Worm (Caenorhabditis elegans): ENCODE measurements around the gene F26F4.9.

Gene F26F4.9

ce11 chrIII:4866762-4867161 is 45.6 kb downstream of the F26F4.9 start, which contains the start of gene C35D10.17:
TSS of gene C35D10.17 (plus strand) at chrIII:4867062.
- no peak for TF ChIP-seq lsy-2 (tag; optimal IDR thresholded peaks at IDR 0.05)
- TF ChIP-seq ceh-43 (GFP tag; optimal IDR thresholded peaks at IDR 0.05), result no peak
- TF ChIP-seq flh-1 (GFP tag; optimal IDR thresholded peaks at IDR 0.05), result no peak
- no peak for TF ChIP-seq M03D4.4 (tag; optimal IDR thresholded peaks at IDR 0.05)
- no peak for TF ChIP-seq mls-2 (tag; optimal IDR thresholded peaks at IDR 0.05)
- TF ChIP-seq ceh-83 (GFP tag; optimal IDR thresholded peaks at IDR 0.05), result no peak
- TF ChIP-seq elt-3 (tag; optimal IDR thresholded peaks at IDR 0.05), result no peak
- TF ChIP-seq snpc-4 (tag; optimal IDR thresholded peaks at IDR 0.05), result no peak
- TF ChIP-seq sptf-1 (tag; optimal IDR thresholded peaks at IDR 0.05), result no peak
- TF ChIP-seq sem-2 (GFP tag; optimal IDR thresholded peaks at IDR 0.05), result no peak
- no peak for TF ChIP-seq lin-32 (GFP tag; optimal IDR thresholded peaks at IDR 0.05)
- no peak for TF ChIP-seq nhr-76 (tag; optimal IDR thresholded peaks at IDR 0.05)
- no peak for TF ChIP-seq elt-1 (tag; optimal IDR thresholded peaks at IDR 0.05; ENCODE audit: borderline replicate concordance, insufficient read depth)
- TF ChIP-seq nhr-2 (tag; optimal IDR thresholded peaks at IDR 0.05), result no peak
- TF ChIP-seq ces-1 (GFP tag; optimal IDR thresholded peaks at IDR 0.05), result no peak
- no peak for TF ChIP-seq unc-39 (tag; optimal IDR thresholded peaks at IDR 0.05)
- no peak for TF ChIP-seq nhr-12 (tag; optimal IDR thresholded peaks at IDR 0.05)
- no peak for TF ChIP-seq blmp-1 (tag; optimal IDR thresholded peaks at IDR 0.05)
- TF ChIP-seq ham-2 (GFP tag; optimal IDR thresholded peaks at IDR 0.05), result no peak

- TF ChIP-seq ztf-11 (tag; optimal IDR thresholded peaks at IDR 0.05), result no peak
- no peak for TF ChIP-seq ceh-83 (GFP tag; optimal IDR thresholded peaks at IDR 0.05)
- no peak for TF ChIP-seq nhr-2 (tag; optimal IDR thresholded peaks at IDR 0.05)
Measured at ce11 chrIII:4863127-4863526, 49.2 kb downstream of the F26F4.9 start, which contains the start of gene coq-8. TSS of gene coq-8 (plus strand) at chrIII:4863427.

ce11 chrIII:4861744-4862401 is 50.4 kb downstream of the F26F4.9 start, which contains the start of the genes C35D10.10 and C35D10.5:
TSS of gene C35D10.10 (minus strand) at chrIII:4861794.
TSS of gene C35D10.5 (plus strand) at chrIII:4862351.
- TF ChIP-seq nhr-12 (tag; optimal IDR thresholded peaks at IDR 0.05) (no peak), cnd-1 (tag; optimal IDR thresholded peaks at IDR 0.05) (no peak), lin-32 (GFP tag; optimal IDR thresholded peaks at IDR 0.05) (no peak), nhr-76 (tag; optimal IDR thresholded peaks at IDR 0.05) (no peak), lin-13 (tag; optimal IDR thresholded peaks at IDR 0.05) (no peak), snpc-4 (tag; optimal IDR thresholded peaks at IDR 0.05) (no peak), blmp-1 (tag; optimal IDR thresholded peaks at IDR 0.05) (no peak), flh-1 (GFP tag; optimal IDR thresholded peaks at IDR 0.05) (no peak), nhr-28 (tag; optimal IDR thresholded peaks at IDR 0.05) (no peak), ceh-83 (GFP tag; optimal IDR thresholded peaks at IDR 0.05) (no peak), elt-1 (tag; optimal IDR thresholded peaks at IDR 0.05; ENCODE audit: borderline replicate concordance, insufficient read depth) (no peak), unc-62 (GFP tag; optimal IDR thresholded peaks at IDR 0.05) (no peak), ham-2 (GFP tag; optimal IDR thresholded peaks at IDR 0.05) (no peak), ces-1 (GFP tag; optimal IDR thresholded peaks at IDR 0.05) (no peak), mab-5 (tag; optimal IDR thresholded peaks at IDR 0.05) (no peak), mep-1 (tag; optimal IDR thresholded peaks at IDR 0.05) (no peak), drap-1 (GFP tag; optimal IDR thresholded peaks at IDR 0.05) (no peak), lsy-2 (tag; optimal IDR thresholded peaks at IDR 0.05) (no peak), zip-8 (tag; optimal IDR thresholded peaks at IDR 0.05) (no peak)

All from whole organism, mixed stage, embryonic.